Worm (Caenorhabditis elegans) whole organism, young adult: Measurements from ENCODE around the gene F42A9.3.

Source experiments
- B0035.1 ChIP-seq: sonication (generic microtip); optimal IDR thresholded peaks from 2 replicates; lab custom pipeline; 2016; ENCODE audit warnings: missing genetic modification characterization, mild to moderate bottlenecking, missing compliant biosample characterization, missing genotype, missing genetic modification reagents
- B0261.1 ChIP-seq: sonication (generic microtip); optimal IDR thresholded peaks from 2 replicates; lab custom pipeline; 2016; ENCODE audit warnings: mild to moderate bottlenecking, missing genetic modification characterization, moderate library complexity, missing compliant biosample characterization
- B0336.3 ChIP-seq: fragments of 200-800 bp; sonication (Bioruptor generic); IDR thresholded peaks from 2 replicates; pipeline ENCODE4 v1.3.6; 2022; ENCODE audit warnings: missing genetic modification characterization, missing compliant biosample characterization
- C06A6.2 ChIP-seq: fragments of 200-800 bp; sonication (Bioruptor generic); conservative IDR thresholded peaks from 2 replicates; pipeline ENCODE4 v1.3.6; 2022; ENCODE audit warnings: missing genetic modification characterization, missing compliant biosample characterization
- C17E4.6 ChIP-seq: fragments of 200-800 bp; sonication (Bioruptor generic); IDR thresholded peaks from 2 replicates; pipeline ENCODE4 v1.3.6; 2022; ENCODE audit warnings: missing genetic modification reagents, missing genetic modification characterization, missing compliant biosample characterization
- D2030.7 ChIP-seq: fragments of 200-800 bp; sonication (Bioruptor generic); IDR thresholded peaks from 2 replicates; pipeline ENCODE4 v1.3.6; 2022; ENCODE audit warnings: missing genetic modification reagents, missing genetic modification characterization, missing compliant biosample characterization
- F10E7.11 ChIP-seq: sonication (generic microtip); optimal IDR thresholded peaks from 2 replicates; lab custom pipeline; 2017; ENCODE audit warnings: mild to moderate bottlenecking, missing genetic modification characterization, moderate library complexity, missing compliant biosample characterization
- F52B5.7 ChIP-seq: sonication (generic microtip); optimal IDR thresholded peaks from 2 replicates; lab custom pipeline; 2016; ENCODE audit warnings: mild to moderate bottlenecking, missing genetic modification characterization, missing compliant biosample characterization
- F57A8.1 ChIP-seq: fragments of 200-800 bp; sonication (Bioruptor generic); optimal IDR thresholded peaks from 2 replicates; lab custom pipeline; 2018; ENCODE audit warnings: mild to moderate bottlenecking, missing genetic modification characterization, moderate library complexity, missing compliant biosample characterization
- F57C9.4 ChIP-seq: sonication (generic microtip); optimal IDR thresholded peaks from 2 replicates; lab custom pipeline; 2017; ENCODE audit warnings: mild to moderate bottlenecking, missing genetic modification characterization, missing compliant biosample characterization
- Y79H2A.3 ChIP-seq: fragments of 200-800 bp; sonication (Bioruptor generic); conservative IDR thresholded peaks from 2 replicates; pipeline ENCODE4 v1.3.6; 2022; ENCODE audit warnings: missing genetic modification reagents, missing genetic modification characterization, missing compliant biosample characterization
- ZK185.1 ChIP-seq: sonication (generic microtip); optimal IDR thresholded peaks from 2 replicates; lab custom pipeline; 2016; ENCODE audit warnings: mild to moderate bottlenecking, missing genetic modification characterization, missing compliant biosample characterization; ENCODE audit not compliant: poor library complexity, severe bottlenecking
- ceh-100 ChIP-seq: fragments of 200-800 bp; sonication (Bioruptor generic); IDR thresholded peaks from 2 replicates; pipeline ENCODE4 v1.3.6; 2022; ENCODE audit warnings: missing genetic modification reagents, missing genetic modification characterization, missing compliant biosample characterization
- ceh-40 ChIP-seq: fragments of 200-800 bp; sonication (Bioruptor generic); IDR thresholded peaks from 2 replicates; pipeline ENCODE4 v1.3.6; 2022; ENCODE audit warnings: missing genetic modification characterization, missing compliant biosample characterization
- efl-1 ChIP-seq: fragments of 150-350 bp; optimal IDR thresholded peaks from 2 replicates; lab custom pipeline; 2014; ENCODE audit warnings: missing biosample characterization, missing genetic modification reagents, missing genetic modification characterization
- fkh-3 ChIP-seq: sonication (generic microtip); optimal IDR thresholded peaks from 2 replicates; lab custom pipeline; 2016; ENCODE audit warnings: mild to moderate bottlenecking, missing genetic modification characterization, missing compliant biosample characterization
- gei-17 ChIP-seq: fragments of 200-800 bp; sonication (Bioruptor generic); optimal IDR thresholded peaks from 2 replicates; lab custom pipeline; 2018; ENCODE audit warnings: mild to moderate bottlenecking, missing genetic modification characterization, missing compliant biosample characterization
- hlh-12 ChIP-seq: sonication (generic microtip); optimal IDR thresholded peaks from 2 replicates; lab custom pipeline; 2016; ENCODE audit warnings: missing genetic modification characterization, missing compliant biosample characterization
- hlh-26 ChIP-seq: fragments of 200-800 bp; sonication (Bioruptor generic); conservative IDR thresholded peaks from 2 replicates; pipeline ENCODE4 v1.3.6; 2022; ENCODE audit warnings: missing genetic modification reagents, missing genetic modification characterization, missing compliant biosample characterization
- hrde-1 ChIP-seq: sonication (generic microtip); optimal IDR thresholded peaks from 2 replicates; lab custom pipeline; 2016; ENCODE audit warnings: missing genetic modification characterization, mild to moderate bottlenecking, missing compliant biosample characterization, moderate library complexity, missing genotype, missing genetic modification reagents, borderline replicate concordance
- hsf-1 ChIP-seq: fragments of 200-800 bp; sonication (Bioruptor generic); IDR thresholded peaks from 2 replicates; pipeline ENCODE4 v1.3.6; 2022; ENCODE audit warnings: missing genetic modification reagents, missing genetic modification characterization, missing compliant biosample characterization
- let-526 ChIP-seq: fragments of 200-800 bp; sonication (Bioruptor generic); IDR thresholded peaks from 2 replicates; pipeline ENCODE4 v1.3.6; 2022; ENCODE audit warnings: missing genetic modification reagents, missing genetic modification characterization, missing compliant biosample characterization
- let-607 ChIP-seq, 2 experiments: fragments of 200-800 bp in 1 of 2; sonication (Bioruptor generic) in 1 of 2; sonication (generic microtip) in 1 of 2; optimal IDR thresholded peaks; 2 replicates each; lab custom pipeline; 2016 to 2018; ENCODE audit warnings: mild to moderate bottlenecking in 2 of 2, missing compliant biosample characterization in 2 of 2, missing genetic modification characterization in 2 of 2, moderate library complexity in 2 of 2, missing genotype in 1 of 2
- lin-35 ChIP-seq, 3 experiments: fragments of 150-350 bp in 2 of 3; sonication (generic microtip) in 1 of 3; optimal IDR thresholded peaks; 2 replicates each; lab custom pipeline; 2014 to 2018; ENCODE audit warnings: missing biosample characterization in 3 of 3, missing genetic modification characterization in 3 of 3, missing genetic modification reagents in 3 of 3
- lsl-1 ChIP-seq: fragments of 200-800 bp; sonication (Bioruptor generic); optimal IDR thresholded peaks from 2 replicates; lab custom pipeline; 2018; ENCODE audit warnings: mild to moderate bottlenecking, missing genetic modification characterization, moderate library complexity, missing compliant biosample characterization
- madf-8 ChIP-seq: fragments of 200-800 bp; sonication (Bioruptor generic); conservative IDR thresholded peaks from 2 replicates; pipeline ENCODE4 v1.3.6; 2022; ENCODE audit warnings: missing genetic modification reagents, missing genetic modification characterization, missing compliant biosample characterization
- mel-28 ChIP-seq: sonication (generic microtip); optimal IDR thresholded peaks from 2 replicates; lab custom pipeline; 2016; ENCODE audit warnings: borderline replicate concordance, mild to moderate bottlenecking, missing genetic modification characterization, missing compliant biosample characterization
- mxl-1 ChIP-seq: sonication (generic microtip); optimal IDR thresholded peaks from 2 replicates; lab custom pipeline; 2016; ENCODE audit warnings: missing genetic modification characterization, missing compliant biosample characterization
- nfyb-1 ChIP-seq: fragments of 200-800 bp; sonication (Bioruptor generic); IDR thresholded peaks from 2 replicates; pipeline ENCODE4 v1.3.6; 2022; ENCODE audit warnings: missing genetic modification reagents, missing genetic modification characterization, missing compliant biosample characterization
- rec-8 ChIP-seq, 2 experiments: sonication (generic microtip); optimal IDR thresholded peaks; 2 replicates each; lab custom pipeline; 2016; ENCODE audit warnings: mild to moderate bottlenecking in 2 of 2, missing genetic modification characterization in 2 of 2, missing genetic modification reagents in 2 of 2, missing genotype in 2 of 2, missing biosample characterization in 1 of 2, missing compliant biosample characterization in 1 of 2, moderate library complexity in 1 of 2
- snpc-4 ChIP-seq, 5 experiments: fragments of 150-350 bp in 1 of 5; sonication (generic microtip) in 4 of 5; optimal IDR thresholded peaks; 2 replicates each; lab custom pipeline; 2014 to 2018; ENCODE audit warnings: missing genetic modification characterization in 5 of 5, missing biosample characterization in 3 of 5, antibody characterized with exemption in 2 of 5, mild to moderate bottlenecking in 2 of 5, missing compliant biosample characterization in 2 of 5, missing genotype in 2 of 5, moderate library complexity in 2 of 5, missing genetic modification reagents in 1 of 5
- tbp1 ChIP-seq: fragments of 200-800 bp; sonication (Bioruptor generic); optimal IDR thresholded peaks from 2 replicates; lab custom pipeline; 2018; ENCODE audit warnings: mild to moderate bottlenecking, missing genetic modification characterization, missing compliant biosample characterization
- tlf-1 ChIP-seq: fragments of 200-800 bp; sonication (Bioruptor generic); optimal IDR thresholded peaks from 2 replicates; lab custom pipeline; 2018; ENCODE audit warnings: mild to moderate bottlenecking, missing genetic modification characterization, missing compliant biosample characterization
- unc-130 ChIP-seq: sonication (generic microtip); optimal IDR thresholded peaks from 2 replicates; lab custom pipeline; 2016; ENCODE audit warnings: missing genetic modification reagents, missing genetic modification characterization, missing compliant biosample characterization
- zfh-2 ChIP-seq: fragments of 200-800 bp; sonication (Bioruptor generic); conservative IDR thresholded peaks from 2 replicates; pipeline ENCODE4 v1.3.6; 2022; ENCODE audit warnings: missing genetic modification reagents, missing genetic modification characterization, missing compliant biosample characterization
- ztf-28 ChIP-seq: fragments of 200-800 bp; sonication (Bioruptor generic); IDR thresholded peaks from 2 replicates; pipeline ENCODE4 v1.3.6; 2022; ENCODE audit warnings: missing genetic modification reagents, missing genetic modification characterization, missing compliant biosample characterization
- ztf-3 ChIP-seq: fragments of 200-800 bp; sonication (Bioruptor generic); optimal IDR thresholded peaks from 2 replicates; lab custom pipeline; 2018; ENCODE audit warnings: mild to moderate bottlenecking, missing genetic modification characterization, missing compliant biosample characterization
- ztf-6 ChIP-seq: fragments of 200-800 bp; sonication (Bioruptor generic); IDR thresholded peaks from 2 replicates; pipeline ENCODE4 v1.3.6; 2022; ENCODE audit warnings: missing genetic modification reagents, missing genetic modification characterization, missing compliant biosample characterization

F42A9.3 gene

ce11 chrIV:8617047-8617446 is at the start of gene F42A9.3, which contains the start of gene F42A9.7:
Gene F42A9.3 (plus strand): TSS chrIV:8617260.
Gene F42A9.7 (minus strand): TSS chrIV:8617147.
- no peak for TF ChIP-seq Y79H2A.3 (GFP tag; lab: Robert Waterston, UW)

ce11 chrIV:8570253-8570652 is 46.8 kb upstream of the F42A9.3 start, which contains the start of gene Y59H11AM.4:
Gene Y59H11AM.4 (minus strand): TSS chrIV:8570353.
- TF ChIP-seq gei-17 (no peak), hrde-1 (tag; lab: Kevin White, UChicago) (no peak), zfh-2 (no peak)

ce11 chrIV:8570719-8571118 is 46.3 kb upstream of the F42A9.3 start:
- TF ChIP-seq ztf-28 (GFP tag; lab: Robert Waterston, UW), result no peak

- TF ChIP-seq B0261.1 (tag; lab: Kevin White, UChicago) (no peak), ztf-3 (GFP tag; lab: Kevin White, UChicago) (no peak), F57A8.1 (no peak)
Observed at ce11 chrIV:8571138-8571537, 45.9 kb upstream of the F42A9.3 start, which contains the start of gene Y59H11AM.1. Gene Y59H11AM.1 (plus strand): TSS chrIV:8571438.

ce11 chrIV:8585076-8586033 is 31.7 kb upstream of the F42A9.3 start, which contains the start of gene catp-7:
Gene catp-7 (plus strand): TSS chrIV:8585983.
- TF ChIP-seq F57C9.4 (tag; lab: Kevin White, UChicago) (no peak), snpc-4 (GFP tag; optimal IDR thresholded peaks at IDR 0.05; lab: Kevin White, UChicago) (no peak), snpc-4 (tag; optimal IDR thresholded peaks at IDR 0.05; lab: Kevin White, UChicago) (no peak), mel-28 (tag; lab: Kevin White, UChicago) (no peak), mxl-1 (tag; lab: Kevin White, UChicago) (no peak), unc-130 (GFP tag; lab: Kevin White, UChicago) (no peak), efl-1 (GFP tag; lab: Kevin White, UChicago) (no peak), F52B5.7 (tag; lab: Kevin White, UChicago) (no peak), let-526 (0 out of 2 replicates have a peak, but pooled peaks have one; percentile 5), C17E4.6 (GFP tag; lab: Robert Waterston, UW) (no peak), hlh-26 (GFP tag; lab: Robert Waterston, UW) (no peak), fkh-3 (no peak), rec-8 (tag; optimal IDR thresholded peaks at IDR 0.05; lab: Kevin White, UChicago) (no peak), nfyb-1 (GFP tag; lab: Robert Waterston, UW) (peak; percentile 60; the same call in 1 of the 2 replicates), B0336.3 (GFP tag; lab: Robert Waterston, UW) (no peak), D2030.7 (GFP tag; lab: Robert Waterston, UW) (no peak), F10E7.11 (tag; lab: Kevin White, UChicago) (no peak), lsl-1 (GFP tag; lab: Kevin White, UChicago) (no peak), ZK185.1 (tag; lab: Kevin White, UChicago) (no peak), tlf-1 (GFP tag; lab: Kevin White, UChicago) (no peak), ceh-100 (no peak), C06A6.2 (no peak), tbp1 (GFP tag; lab: Kevin White, UChicago) (peak; percentile 23), ceh-40 (GFP tag; lab: Robert Waterston, UW) (no peak), hsf-1 (GFP tag; lab: Robert Waterston, UW) (peak; percentile 84; the same call in 1 of the 2 replicates), lin-35 (GFP tag; optimal IDR thresholded peaks at IDR 0.05; lab: Kevin White, UChicago) (no peak), ztf-6 (GFP tag; lab: Robert Waterston, UW) (no peak), let-607 (tag; optimal IDR thresholded peaks at IDR 0.05; lab: Kevin White, UChicago) (peak in 1 of 2 experiments; percentile 44), hlh-12 (no peak), madf-8 (GFP tag; lab: Robert Waterston, UW) (no peak), B0035.1 (tag; lab: Kevin White, UChicago) (no peak)
